Fruit fly (Drosophila melanogaster) whole organism, prepupa: ENCODE measurements around the gene CG7248.

Experiments
- CG10669 ChIP-seq: fragments of 200-800 bp; sonication (Bioruptor generic); optimal IDR thresholded peaks from 3 replicates; lab custom pipeline; 2018; ENCODE audit warnings: missing biosample characterization, mild to moderate bottlenecking, missing genetic modification characterization, moderate library complexity
- CG6276 ChIP-seq: fragments of 200-800 bp; sonication (Bioruptor generic); optimal IDR thresholded peaks from 2 replicates; lab custom pipeline; 2017; ENCODE audit warnings: missing biosample characterization, mild to moderate bottlenecking, missing genetic modification characterization
- Eip93F ChIP-seq: fragments of 200-800 bp; sonication (Bioruptor generic); optimal IDR thresholded peaks from 2 replicates; lab custom pipeline; 2016; ENCODE audit warnings: missing biosample characterization, mild to moderate bottlenecking, missing genetic modification characterization
- Hr38 ChIP-seq: sonication (Bioruptor generic); optimal IDR thresholded peaks from 2 replicates; lab custom pipeline; 2016; ENCODE audit warnings: missing biosample characterization, missing genetic modification characterization
- Met ChIP-seq: fragments of 200-800 bp; sonication (Bioruptor generic); optimal IDR thresholded peaks from 3 replicates; lab custom pipeline; 2016; ENCODE audit warnings: missing biosample characterization, missing genetic modification characterization
- Sox14 ChIP-seq: fragments of 200-800 bp; sonication (Bioruptor generic); optimal IDR thresholded peaks from 3 replicates; lab custom pipeline; 2016; ENCODE audit warnings: missing biosample characterization, missing genetic modification characterization
- fkh ChIP-seq: fragments of 200-800 bp; sonication (Bioruptor generic); optimal IDR thresholded peaks from 3 replicates; lab custom pipeline; 2017; ENCODE audit warnings: missing biosample characterization, mild to moderate bottlenecking, missing genetic modification characterization, moderate library complexity
- spab ChIP-seq: fragments of 200-800 bp; sonication (Bioruptor generic); optimal IDR thresholded peaks from 2 replicates; lab custom pipeline; 2017; ENCODE audit warnings: missing biosample characterization, mild to moderate bottlenecking, missing genetic modification characterization, missing genetic modification reagents

DNA sequence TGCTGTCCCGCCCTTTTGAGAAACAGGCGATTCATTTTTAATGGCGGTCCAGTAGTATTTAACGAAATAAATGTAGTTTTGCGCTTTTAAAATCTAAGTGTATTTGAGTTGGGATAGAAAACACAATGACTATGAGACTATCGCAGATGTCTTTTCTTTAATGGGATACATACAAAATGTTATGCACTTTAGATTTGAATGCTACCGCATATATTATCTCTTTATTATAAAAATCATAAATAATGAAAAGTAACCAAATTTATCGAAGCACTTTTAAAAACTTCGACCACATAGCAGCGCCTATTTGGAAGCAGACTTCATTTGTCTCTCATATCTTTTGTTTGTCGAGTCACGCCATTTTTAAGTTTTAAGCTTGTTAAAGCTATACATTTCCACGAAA is 29.2 kb upstream of the CG7248 start, which contains the start of gene SdhAL:
- TF ChIP-seq CG10669 (GFP tag; lab: Kevin White, UChicago) (no peak), spab (GFP tag; lab: Kevin White, UChicago) (no peak), Hr38 (GFP tag; lab: Kevin White, UChicago) (no peak), Met (GFP tag; lab: Kevin White, UChicago) (no peak), Sox14 (GFP tag; lab: Kevin White, UChicago) (no peak), CG6276 (GFP tag; lab: Kevin White, UChicago) (no peak), fkh (GFP tag; lab: Kevin White, UChicago) (no peak), Eip93F (GFP tag; lab: Kevin White, UChicago) (no peak)
